Worm (Caenorhabditis elegans) whole organism, midembryonic: ENCODE data around the gene apa-2.

Source experiments
- cog-1 ChIP-seq: sonication (generic microtip); optimal IDR thresholded peaks from 2 replicates; lab custom pipeline; 2016; ENCODE audit warnings: missing genetic modification characterization, missing compliant biosample characterization
- flt-1 ChIP-seq: fragments of 200-800 bp; sonication (Bioruptor generic); IDR thresholded peaks from 2 replicates; pipeline ENCODE4 v1.3.6; 2022; ENCODE audit warnings: missing genetic modification characterization, missing compliant biosample characterization
- klf-2 ChIP-seq: fragments of 200-800 bp; sonication (Bioruptor generic); conservative IDR thresholded peaks from 2 replicates; pipeline ENCODE4 v1.3.6; 2022; ENCODE audit warnings: missing genetic modification reagents, missing genetic modification characterization, missing compliant biosample characterization
- med-1 ChIP-seq: sonication (generic microtip); optimal IDR thresholded peaks from 2 replicates; lab custom pipeline; 2017; ENCODE audit warnings: missing genetic modification characterization, mild to moderate bottlenecking, missing compliant biosample characterization, antibody characterized with exemption, missing genetic modification reagents; ENCODE audit not compliant: insufficient read depth
- tab-1 ChIP-seq: fragments of 200-800 bp; sonication (Bioruptor generic); IDR thresholded peaks from 2 replicates; pipeline ENCODE4 v1.3.6; 2022; ENCODE audit warnings: missing genetic modification characterization, missing compliant biosample characterization
- ztf-23 ChIP-seq: fragments of 200-800 bp; sonication (Bioruptor generic); IDR thresholded peaks from 2 replicates; pipeline ENCODE4 v1.3.6; 2022; ENCODE audit warnings: missing genetic modification reagents, missing genetic modification characterization, missing compliant biosample characterization
- ztf-29 ChIP-seq: fragments of 200-800 bp; sonication (Bioruptor generic); IDR thresholded peaks from 2 replicates; pipeline ENCODE4 v1.3.6; 2022; ENCODE audit warnings: missing genetic modification reagents, missing genetic modification characterization, missing compliant biosample characterization

- TF ChIP-seq ztf-29 (GFP tag; lab: Robert Waterston, UW), result no peak
- no peak for TF ChIP-seq ztf-23 (GFP tag; lab: Robert Waterston, UW)
- TF ChIP-seq klf-2 (GFP tag; lab: Robert Waterston, UW), result no peak
- peak; percentile 57 for TF ChIP-seq cog-1 (tag; lab: Kevin White, UChicago)
- TF ChIP-seq tab-1, result no peak
- no peak for TF ChIP-seq med-1 (GFP tag; lab: Kevin White, UChicago)
- TF ChIP-seq flt-1, result no peak
These were observed 9.0 kb downstream of the apa-2 start, which contains the start of gene oga-1 for ce11 chrX:9347380-9347979.
